Worm (Caenorhabditis elegans) whole organism, L2 larva: Measurements from ENCODE around the gene set-15.
A peak's percentile ranks its signal among the peaks of the same experiment; 100 is the strongest.

Experiments used
- C34F6.9 ChIP-seq: fragments of 150-350 bp; optimal IDR thresholded peaks from 2 replicates; lab custom pipeline; 2014; ENCODE audit warnings: missing biosample characterization, missing genetic modification characterization
- F13H6.1 ChIP-seq: sonication (generic microtip); optimal IDR thresholded peaks from 2 replicates; lab custom pipeline; 2016; ENCODE audit warnings: missing genetic modification characterization, missing compliant biosample characterization
- R02D3.7 ChIP-seq: fragments of 150-350 bp; optimal IDR thresholded peaks from 2 replicates; lab custom pipeline; 2014; ENCODE audit warnings: missing biosample characterization, missing genetic modification characterization
- Y55F3AM.14 ChIP-seq: fragments of 200-800 bp; sonication (Bioruptor generic); optimal IDR thresholded peaks from 2 replicates; lab custom pipeline; 2018; ENCODE audit warnings: mild to moderate bottlenecking, missing genetic modification characterization, missing compliant biosample characterization
- ZK546.5 ChIP-seq: sonication (generic microtip); optimal IDR thresholded peaks from 2 replicates; lab custom pipeline; 2017; ENCODE audit warnings: missing biosample characterization, missing genetic modification characterization
- alr-1 ChIP-seq: fragments of 150-350 bp; optimal IDR thresholded peaks from 2 replicates; lab custom pipeline; 2014; ENCODE audit warnings: missing biosample characterization, missing genetic modification characterization
- aly-2 ChIP-seq: fragments of 150-350 bp; optimal IDR thresholded peaks from 2 replicates; lab custom pipeline; 2014; ENCODE audit warnings: missing biosample characterization, missing genetic modification characterization
- ama-1 ChIP-seq: fragments of 150-350 bp; optimal IDR thresholded peaks from 2 replicates; lab custom pipeline; 2018; ENCODE audit warnings: inconsistent platforms
- blmp-1 ChIP-seq: sonication (generic microtip); optimal IDR thresholded peaks from 2 replicates; lab custom pipeline; 2017; ENCODE audit warnings: missing genetic modification characterization, mild to moderate bottlenecking, missing compliant biosample characterization, antibody characterized with exemption, moderate library complexity; ENCODE audit not compliant: insufficient read depth
- ceh-16 ChIP-seq: fragments of 150-350 bp; optimal IDR thresholded peaks from 2 replicates; lab custom pipeline; 2014; ENCODE audit warnings: missing biosample characterization, missing genetic modification characterization
- ceh-82 ChIP-seq: fragments of 150-350 bp; optimal IDR thresholded peaks from 2 replicates; lab custom pipeline; 2014; ENCODE audit warnings: missing biosample characterization, missing genetic modification characterization
- crh-2 ChIP-seq: sonication (generic microtip); optimal IDR thresholded peaks from 2 replicates; lab custom pipeline; 2017; ENCODE audit warnings: missing biosample characterization, missing genetic modification characterization
- dmd-4 ChIP-seq: sonication (generic microtip); optimal IDR thresholded peaks from 2 replicates; lab custom pipeline; 2017; ENCODE audit warnings: missing biosample characterization, missing genetic modification characterization
- egl-27 ChIP-seq: sonication (generic microtip); optimal IDR thresholded peaks from 3 replicates; lab custom pipeline; 2017; ENCODE audit warnings: missing biosample characterization, missing genetic modification reagents, missing genetic modification characterization
- elt-1 ChIP-seq: fragments of 150-350 bp; optimal IDR thresholded peaks from 2 replicates; lab custom pipeline; 2014; ENCODE audit warnings: missing biosample characterization, missing genetic modification characterization
- elt-3 ChIP-seq: sonication (generic microtip); optimal IDR thresholded peaks from 2 replicates; lab custom pipeline; 2017; ENCODE audit warnings: missing biosample characterization, missing genetic modification characterization
- fos-1 ChIP-seq: fragments of 150-350 bp; optimal IDR thresholded peaks from 2 replicates; lab custom pipeline; 2014; ENCODE audit warnings: missing biosample characterization, missing genetic modification characterization
- gmeb-1 ChIP-seq: fragments of 150-350 bp; optimal IDR thresholded peaks from 2 replicates; lab custom pipeline; 2014; ENCODE audit warnings: missing biosample characterization, missing genetic modification characterization
- lin-11 ChIP-seq: fragments of 150-350 bp; sonication (generic microtip); optimal IDR thresholded peaks from 2 replicates; lab custom pipeline; 2014; ENCODE audit warnings: missing biosample characterization, missing genetic modification characterization, inconsistent platforms, mixed read lengths
- lin-13 ChIP-seq: fragments of 150-350 bp; optimal IDR thresholded peaks from 2 replicates; lab custom pipeline; 2014; ENCODE audit warnings: missing biosample characterization, missing genetic modification reagents, missing genetic modification characterization
- lin-39 ChIP-seq: fragments of 150-350 bp; optimal IDR thresholded peaks from 2 replicates; lab custom pipeline; 2014; ENCODE audit warnings: missing biosample characterization, missing genetic modification reagents, missing genetic modification characterization
- lsy-2 ChIP-seq, 2 experiments: fragments of 150-350 bp in 1 of 2; sonication (generic microtip) in 1 of 2; optimal IDR thresholded peaks; 2 replicates each; lab custom pipeline; 2014 to 2017; ENCODE audit warnings: missing biosample characterization in 2 of 2, missing genetic modification characterization in 2 of 2
- mab-5 ChIP-seq: fragments of 150-350 bp; optimal IDR thresholded peaks from 2 replicates; lab custom pipeline; 2014; ENCODE audit warnings: missing biosample characterization, missing genetic modification characterization
- mbf-1 ChIP-seq: sonication (generic microtip); optimal IDR thresholded peaks from 2 replicates; lab custom pipeline; 2017; ENCODE audit warnings: missing biosample characterization, missing genetic modification characterization
- mdl-1 ChIP-seq, 2 experiments: fragments of 150-350 bp in 1 of 2; sonication (generic microtip) in 1 of 2; optimal IDR thresholded peaks; 2 replicates each; lab custom pipeline; 2017; ENCODE audit warnings: missing biosample characterization in 2 of 2, missing genetic modification characterization in 2 of 2
- nhr-10 ChIP-seq: sonication (generic microtip); optimal IDR thresholded peaks from 2 replicates; lab custom pipeline; 2017; ENCODE audit warnings: missing biosample characterization, missing genetic modification characterization
- nhr-11 ChIP-seq: fragments of 150-350 bp; optimal IDR thresholded peaks from 2 replicates; lab custom pipeline; 2014; ENCODE audit warnings: missing biosample characterization, missing genetic modification characterization
- nhr-12 ChIP-seq: fragments of 150-350 bp; optimal IDR thresholded peaks from 2 replicates; lab custom pipeline; 2014; ENCODE audit warnings: missing biosample characterization, missing genetic modification characterization
- nhr-129 ChIP-seq: fragments of 150-350 bp; optimal IDR thresholded peaks from 2 replicates; lab custom pipeline; 2014; ENCODE audit warnings: missing biosample characterization, missing genetic modification characterization
- nhr-21 ChIP-seq: fragments of 150-350 bp; optimal IDR thresholded peaks from 2 replicates; lab custom pipeline; 2014; ENCODE audit warnings: missing biosample characterization, missing genetic modification characterization
- nhr-23 ChIP-seq: fragments of 150-350 bp; optimal IDR thresholded peaks from 2 replicates; lab custom pipeline; 2014; ENCODE audit warnings: missing biosample characterization, missing genetic modification reagents, missing genetic modification characterization
- nhr-237 ChIP-seq: fragments of 150-350 bp; optimal IDR thresholded peaks from 2 replicates; lab custom pipeline; 2014; ENCODE audit warnings: missing biosample characterization, missing genetic modification characterization
- nhr-25 ChIP-seq: fragments of 150-350 bp; sonication (generic microtip); optimal IDR thresholded peaks from 3 replicates; lab custom pipeline; 2014; ENCODE audit warnings: missing biosample characterization, missing genetic modification characterization
- nhr-6 ChIP-seq: fragments of 150-350 bp; optimal IDR thresholded peaks from 2 replicates; lab custom pipeline; 2014; ENCODE audit warnings: missing biosample characterization, missing genetic modification characterization
- nhr-77 ChIP-seq: fragments of 150-350 bp; optimal IDR thresholded peaks from 2 replicates; lab custom pipeline; 2014; ENCODE audit warnings: missing biosample characterization, missing genetic modification characterization
- peb-1 ChIP-seq: fragments of 150-350 bp; optimal IDR thresholded peaks from 2 replicates; lab custom pipeline; 2014; ENCODE audit warnings: missing biosample characterization, missing genetic modification characterization
- sem-4 ChIP-seq: fragments of 150-350 bp; optimal IDR thresholded peaks from 2 replicates; lab custom pipeline; 2014; ENCODE audit warnings: missing biosample characterization, missing genetic modification reagents, missing genetic modification characterization
- skn-1 ChIP-seq: sonication (generic microtip); optimal IDR thresholded peaks from 2 replicates; lab custom pipeline; 2017; ENCODE audit warnings: missing biosample characterization, missing genetic modification characterization
- sma-3 ChIP-seq: sonication (generic microtip); optimal IDR thresholded peaks from 2 replicates; lab custom pipeline; 2016; ENCODE audit warnings: missing genetic modification reagents, missing genetic modification characterization, missing compliant biosample characterization
- sma-9 ChIP-seq, 2 experiments: fragments of 150-350 bp in 1 of 2; sonication (generic microtip) in 1 of 2; optimal IDR thresholded peaks; 2 replicates each; lab custom pipeline; 2014 to 2016; ENCODE audit warnings: missing genetic modification characterization in 2 of 2, mild to moderate bottlenecking in 1 of 2, missing biosample characterization in 1 of 2, missing compliant biosample characterization in 1 of 2, missing genetic modification reagents in 1 of 2, moderate library complexity in 1 of 2
- snpc-4 ChIP-seq: fragments of 150-350 bp; optimal IDR thresholded peaks from 2 replicates; lab custom pipeline; 2014; ENCODE audit warnings: missing biosample characterization, missing genetic modification characterization
- unc-39 ChIP-seq: fragments of 150-350 bp; optimal IDR thresholded peaks from 2 replicates; lab custom pipeline; 2014; ENCODE audit warnings: missing biosample characterization, missing genetic modification characterization
- unc-55 ChIP-seq: fragments of 150-350 bp; sonication (generic microtip); optimal IDR thresholded peaks from 3 replicates; lab custom pipeline; 2014; ENCODE audit warnings: missing biosample characterization, missing genetic modification reagents, missing genetic modification characterization
- zag-1 ChIP-seq: fragments of 150-350 bp; optimal IDR thresholded peaks from 2 replicates; lab custom pipeline; 2014; ENCODE audit warnings: missing biosample characterization, missing genetic modification characterization
- ztf-1 ChIP-seq: fragments of 200-800 bp; sonication (Bioruptor generic); conservative IDR thresholded peaks from 2 replicates; pipeline ENCODE4 v1.3.6; 2022; ENCODE audit warnings: missing genetic modification characterization, missing compliant biosample characterization
- ztf-11 ChIP-seq: sonication (generic microtip); optimal IDR thresholded peaks from 2 replicates; lab custom pipeline; 2017; ENCODE audit warnings: missing biosample characterization, missing genetic modification characterization
- ztf-4 ChIP-seq: fragments of 150-350 bp; optimal IDR thresholded peaks from 2 replicates; lab custom pipeline; 2014; ENCODE audit warnings: missing biosample characterization, missing genetic modification characterization

Gene set-15

DNA sequence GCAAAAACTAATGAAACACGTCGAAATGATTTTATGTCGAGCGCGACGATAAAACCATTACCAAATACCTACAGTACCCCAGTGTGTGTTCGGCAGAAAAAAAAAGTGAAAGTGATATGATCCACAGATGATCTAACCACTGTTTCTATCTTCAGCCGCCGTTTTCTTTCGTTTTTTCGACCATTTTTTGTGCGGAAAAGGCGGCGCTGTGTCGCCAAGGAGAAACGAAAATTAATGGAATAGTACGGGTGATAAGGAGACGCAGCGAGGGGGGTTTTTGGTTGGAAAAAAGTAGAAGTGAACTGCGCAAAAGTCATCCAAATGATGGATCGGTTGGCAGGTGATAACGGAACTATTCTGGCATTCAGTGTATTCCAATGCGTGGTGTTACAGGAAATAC lies 15.1 kb upstream of the set-15 start:
- TF ChIP-seq sem-4 (tag; lab: Kevin White, UChicago) (no peak), ztf-1 (GFP tag; lab: Robert Waterston, UW) (no peak), R02D3.7 (tag; lab: Kevin White, UChicago) (no peak), egl-27 (no peak), nhr-10 (no peak)
- TF ChIP-seq, all 48 proteins: peak for 0

- no peak for TF ChIP-seq ztf-4 (tag; lab: Kevin White, UChicago)
- TF ChIP-seq nhr-129 (tag; lab: Kevin White, UChicago): no peak
- TF ChIP-seq crh-2: no peak
- no peak for TF ChIP-seq nhr-237 (tag; lab: Kevin White, UChicago)
- no peak for TF ChIP-seq unc-39
- TF ChIP-seq sma-9 (GFP tag; optimal IDR thresholded peaks at IDR 0.05; lab: Kevin White, UChicago): no peak
- TF ChIP-seq sma-9 (tag; optimal IDR thresholded peaks at IDR 0.05; lab: Kevin White, UChicago): no peak
- no peak for TF ChIP-seq lin-13 (GFP tag; lab: Kevin White, UChicago)
- no peak for TF ChIP-seq zag-1 (tag; lab: Kevin White, UChicago)
- no peak for TF ChIP-seq nhr-10
- no peak for TF ChIP-seq egl-27
- no peak for TF ChIP-seq ceh-82 (tag; lab: Kevin White, UChicago)
- no peak for TF ChIP-seq sem-4 (tag; lab: Kevin White, UChicago)
- no peak for TF ChIP-seq mbf-1 (tag; lab: Kevin White, UChicago)
- TF ChIP-seq ztf-1 (GFP tag; lab: Robert Waterston, UW): no peak
- no peak for TF ChIP-seq elt-1 (tag; lab: Kevin White, UChicago)
- TF ChIP-seq nhr-25: no peak
Observed at ce11 chrIV:4789445-4789844, 9.4 kb upstream of the set-15 start, which contains the start of gene R11E3.1. Gene R11E3.1, plus strand, starts transcription at chrIV:4789745.

- TF ChIP-seq nhr-11 (tag; lab: Kevin White, UChicago): no peak
- no peak for TF ChIP-seq alr-1
- TF ChIP-seq zag-1 (tag; lab: Kevin White, UChicago): no peak
- peak; percentile 86 for TF ChIP-seq nhr-129 (tag; lab: Kevin White, UChicago)
- TF ChIP-seq sma-3: peak; percentile 59
- peak; percentile 5 for TF ChIP-seq blmp-1 (tag; lab: Kevin White, UChicago)
- TF ChIP-seq lsy-2 (tag; optimal IDR thresholded peaks at IDR 0.05; lab: Kevin White, UChicago): peak in 1 of 2 experiments; percentile 56
- TF ChIP-seq nhr-23 (tag; lab: Kevin White, UChicago): no peak
- TF ChIP-seq C34F6.9 (tag; lab: Kevin White, UChicago): peak; percentile 47
- TF ChIP-seq ztf-1 (GFP tag; lab: Robert Waterston, UW): no peak
- no peak for TF ChIP-seq ztf-4 (tag; lab: Kevin White, UChicago)
- no peak for TF ChIP-seq nhr-10
- peak; percentile 38 for TF ChIP-seq nhr-21 (tag; lab: Kevin White, UChicago)
- TF ChIP-seq elt-3 (tag; lab: Kevin White, UChicago): no peak
- no peak for TF ChIP-seq ZK546.5
- TF ChIP-seq mdl-1 (tag; optimal IDR thresholded peaks at IDR 0.05; lab: Kevin White, UChicago): peak in 1 of 2 experiments; percentile 36
- peak; percentile 68 for TF ChIP-seq crh-2
- no peak for TF ChIP-seq nhr-77 (tag; lab: Kevin White, UChicago)
- no peak for TF ChIP-seq elt-1 (tag; lab: Kevin White, UChicago)
- no peak for TF ChIP-seq ama-1 (lab: Kevin White, UChicago)
- TF ChIP-seq nhr-12 (tag; lab: Kevin White, UChicago): no peak
- TF ChIP-seq aly-2 (tag; lab: Kevin White, UChicago): no peak
- no peak for TF ChIP-seq Y55F3AM.14 (GFP tag; lab: Kevin White, UChicago)
- TF ChIP-seq unc-39: no peak
- TF ChIP-seq skn-1 (tag; lab: Kevin White, UChicago): peak; percentile 78
- TF ChIP-seq ceh-82 (tag; lab: Kevin White, UChicago): no peak
- TF ChIP-seq R02D3.7 (tag; lab: Kevin White, UChicago): no peak
- TF ChIP-seq nhr-25: peak; percentile 60
- no peak for TF ChIP-seq peb-1 (tag; lab: Kevin White, UChicago)
- TF ChIP-seq egl-27: no peak
- no peak for TF ChIP-seq sem-4 (tag; lab: Kevin White, UChicago)
- TF ChIP-seq mab-5 (tag; lab: Kevin White, UChicago): no peak
- no peak for TF ChIP-seq mbf-1 (tag; lab: Kevin White, UChicago)
- TF ChIP-seq F13H6.1 (tag; lab: Kevin White, UChicago): peak; percentile 27
- no peak for TF ChIP-seq lin-11 (tag; lab: Kevin White, UChicago)
- no peak for TF ChIP-seq ceh-16 (tag; lab: Kevin White, UChicago)
- peak; percentile 65 for TF ChIP-seq fos-1
- no peak for TF ChIP-seq nhr-6
- TF ChIP-seq lin-13 (GFP tag; lab: Kevin White, UChicago): no peak
- TF ChIP-seq sma-9 (GFP tag; optimal IDR thresholded peaks at IDR 0.05; lab: Kevin White, UChicago): peak; percentile 74
- no peak for TF ChIP-seq sma-9 (tag; optimal IDR thresholded peaks at IDR 0.05; lab: Kevin White, UChicago)
- TF ChIP-seq lin-39 (tag; lab: Kevin White, UChicago): no peak
- peak; percentile 54 for TF ChIP-seq gmeb-1 (tag; lab: Kevin White, UChicago)
- no peak for TF ChIP-seq snpc-4 (tag; lab: Kevin White, UChicago)
- no peak for TF ChIP-seq ztf-11 (tag; lab: Kevin White, UChicago)
- TF ChIP-seq nhr-237 (tag; lab: Kevin White, UChicago): no peak
- no peak for TF ChIP-seq unc-55 (GFP tag; lab: Kevin White, UChicago)
- TF ChIP-seq dmd-4 (tag; lab: Kevin White, UChicago): no peak
Observed at ce11 chrIV:4788332-4788731, 8.3 kb upstream of the set-15 start, which contains the start of gene nhr-104. Gene nhr-104, minus strand, starts transcription at chrIV:4788692.
